Worm (Caenorhabditis elegans) whole organism, late embryonic: ENCODE measurements around the gene Y7A5A.6.

Experiments used
- K02D7.2 ChIP-seq: sonication (generic microtip); optimal IDR thresholded peaks from 2 replicates; lab custom pipeline; 2017; ENCODE audit warnings: mild to moderate bottlenecking, missing genetic modification characterization, missing compliant biosample characterization
- ama-1 ChIP-seq: fragments of 150-350 bp; optimal IDR thresholded peaks from 2 replicates; lab custom pipeline; 2014
- ceh-45 ChIP-seq: fragments of 200-800 bp; sonication (Bioruptor generic); IDR thresholded peaks from 2 replicates; pipeline ENCODE4 v1.3.6; 2022; ENCODE audit warnings: missing genetic modification reagents, missing genetic modification characterization, missing compliant biosample characterization
- ceh-9 ChIP-seq: sonication (generic microtip); optimal IDR thresholded peaks from 2 replicates; lab custom pipeline; 2016; ENCODE audit warnings: mild to moderate bottlenecking, missing genetic modification characterization, inconsistent platforms, missing compliant biosample characterization
- che-1 ChIP-seq: sonication (generic microtip); optimal IDR thresholded peaks from 2 replicates; lab custom pipeline; 2016; ENCODE audit warnings: mild to moderate bottlenecking, missing genetic modification characterization, missing compliant biosample characterization
- elt-2 ChIP-seq: sonication (generic microtip); optimal IDR thresholded peaks from 2 replicates; lab custom pipeline; 2016; ENCODE audit warnings: missing genetic modification reagents, missing genetic modification characterization, missing compliant biosample characterization
- fkh-10 ChIP-seq: fragments of 150-350 bp; optimal IDR thresholded peaks from 2 replicates; lab custom pipeline; 2014; ENCODE audit warnings: missing biosample characterization, missing genetic modification reagents, missing genetic modification characterization
- lin-11 ChIP-seq: fragments of 200-800 bp; sonication (Bioruptor generic); optimal IDR thresholded peaks from 2 replicates; lab custom pipeline; 2018; ENCODE audit warnings: mild to moderate bottlenecking, missing genetic modification characterization, missing compliant biosample characterization
- nhr-11 ChIP-seq: fragments of 150-350 bp; optimal IDR thresholded peaks from 2 replicates; lab custom pipeline; 2014; ENCODE audit warnings: missing biosample characterization, missing genetic modification characterization
- pag-3 ChIP-seq: sonication (generic microtip); optimal IDR thresholded peaks from 2 replicates; lab custom pipeline; 2016; ENCODE audit warnings: missing compliant biosample characterization, missing genetic modification characterization, borderline replicate concordance
- sox-4 ChIP-seq: sonication (generic microtip); optimal IDR thresholded peaks from 2 replicates; lab custom pipeline; 2017; ENCODE audit warnings: mild to moderate bottlenecking, missing genetic modification characterization, inconsistent platforms, missing compliant biosample characterization
- zip-5 ChIP-seq: sonication (generic microtip); optimal IDR thresholded peaks from 2 replicates; lab custom pipeline; 2016; ENCODE audit warnings: missing genetic modification characterization, missing compliant biosample characterization

- no peak for TF ChIP-seq elt-2 (tag; lab: Kevin White, UChicago)
- no peak for TF ChIP-seq sox-4 (tag; lab: Kevin White, UChicago)
- TF ChIP-seq K02D7.2: no peak
- TF ChIP-seq lin-11: no peak
- no peak for TF ChIP-seq ama-1
- no peak for TF ChIP-seq ceh-9 (tag; lab: Kevin White, UChicago)
- TF ChIP-seq nhr-11: no peak
- no peak for TF ChIP-seq fkh-10 (GFP tag; lab: Kevin White, UChicago)
- TF ChIP-seq che-1 (tag; lab: Kevin White, UChicago): no peak
- TF ChIP-seq zip-5: no peak
- no peak for TF ChIP-seq ceh-45 (GFP tag; lab: Robert Waterston, UW)
- no peak for TF ChIP-seq pag-3 (tag; lab: Kevin White, UChicago)
These were observed 42.3 kb downstream of the Y7A5A.6 start, which contains the start of gene wrt-4 for ce11 chrX:15757169-15757568.
